Worm (Caenorhabditis elegans) whole organism, L3 larva: Measurements from ENCODE around the gene F38H4.6.
"Not testable (repeated sequence)": the region's sequence is repeated elsewhere in the genome, so short reads cannot be mapped to it uniquely, and the experiment has no call there.

Experiments used
- R02D3.7 ChIP-seq: fragments of 150-350 bp; optimal IDR thresholded peaks from 2 replicates; lab custom pipeline; 2014; ENCODE audit warnings: missing biosample characterization, missing genetic modification characterization
- ZK546.5 ChIP-seq: sonication (generic microtip); optimal IDR thresholded peaks from 2 replicates; lab custom pipeline; 2017; ENCODE audit warnings: missing biosample characterization, missing genetic modification characterization
- aly-2 ChIP-seq: fragments of 150-350 bp; optimal IDR thresholded peaks from 2 replicates; lab custom pipeline; 2014; ENCODE audit warnings: missing biosample characterization, missing genetic modification characterization
- ama-1 ChIP-seq: fragments of 150-350 bp; optimal IDR thresholded peaks from 2 replicates; lab custom pipeline; 2018
- ceh-16 ChIP-seq: sonication (generic microtip); optimal IDR thresholded peaks from 2 replicates; lab custom pipeline; 2017; ENCODE audit warnings: missing biosample characterization, missing genetic modification characterization
- ceh-28 ChIP-seq: fragments of 150-350 bp; optimal IDR thresholded peaks from 2 replicates; lab custom pipeline; 2014; ENCODE audit warnings: missing biosample characterization, missing genetic modification reagents, missing genetic modification characterization
- ceh-82 ChIP-seq: fragments of 150-350 bp; optimal IDR thresholded peaks from 2 replicates; lab custom pipeline; 2014; ENCODE audit warnings: missing biosample characterization, missing genetic modification characterization
- ceh-9 ChIP-seq: sonication (generic microtip); optimal IDR thresholded peaks from 2 replicates; lab custom pipeline; 2018; ENCODE audit warnings: missing biosample characterization, missing genetic modification characterization
- egl-27 ChIP-seq: sonication (generic microtip); optimal IDR thresholded peaks from 4 replicates; lab custom pipeline; 2017; ENCODE audit warnings: missing biosample characterization, missing genetic modification reagents, missing genetic modification characterization
- egl-5 ChIP-seq: fragments of 150-350 bp; optimal IDR thresholded peaks from 2 replicates; lab custom pipeline; 2017; ENCODE audit warnings: missing biosample characterization, missing genetic modification reagents, missing genetic modification characterization, inconsistent platforms
- elt-1 ChIP-seq: fragments of 150-350 bp; optimal IDR thresholded peaks from 2 replicates; lab custom pipeline; 2014; ENCODE audit warnings: missing biosample characterization, missing genetic modification characterization
- elt-2 ChIP-seq: sonication (generic microtip); optimal IDR thresholded peaks from 2 replicates; lab custom pipeline; 2016; ENCODE audit warnings: missing genetic modification reagents, mild to moderate bottlenecking, missing genetic modification characterization, missing compliant biosample characterization
- elt-3 ChIP-seq, 3 experiments: fragments of 150-350 bp in 1 of 3; sonication (generic microtip) in 2 of 3; optimal IDR thresholded peaks; 2 replicates in 2 of 3; 4 replicates in 1 of 3; lab custom pipeline; 2014 to 2017; ENCODE audit warnings: missing biosample characterization in 3 of 3, missing genetic modification characterization in 3 of 3
- eor-1 ChIP-seq, 2 experiments: fragments of 150-350 bp; optimal IDR thresholded peaks; 2 replicates each; lab custom pipeline; 2014 to 2018; ENCODE audit warnings: missing biosample characterization in 2 of 2, missing genetic modification characterization in 2 of 2
- fkh-10 ChIP-seq: sonication (generic microtip); optimal IDR thresholded peaks from 2 replicates; lab custom pipeline; 2017; ENCODE audit warnings: missing biosample characterization, missing genetic modification reagents, missing genetic modification characterization
- fos-1 ChIP-seq: fragments of 150-350 bp; optimal IDR thresholded peaks from 2 replicates; lab custom pipeline; 2014; ENCODE audit warnings: missing biosample characterization, missing genetic modification characterization
- hmg-11 ChIP-seq: sonication (generic microtip); optimal IDR thresholded peaks from 2 replicates; lab custom pipeline; 2016; ENCODE audit warnings: missing genetic modification characterization, missing compliant biosample characterization
- jun-1 ChIP-seq: fragments of 150-350 bp; optimal IDR thresholded peaks from 2 replicates; lab custom pipeline; 2014; ENCODE audit warnings: missing biosample characterization, missing genetic modification reagents, missing genetic modification characterization
- lin-15B ChIP-seq: fragments of 150-350 bp; optimal IDR thresholded peaks from 2 replicates; lab custom pipeline; 2014; ENCODE audit warnings: missing biosample characterization, missing genetic modification characterization
- lin-39 ChIP-seq: fragments of 150-350 bp; optimal IDR thresholded peaks from 2 replicates; lab custom pipeline; 2018; ENCODE audit warnings: missing biosample characterization, missing genetic modification reagents, missing genetic modification characterization
- lsy-12 ChIP-seq: sonication (generic microtip); optimal IDR thresholded peaks from 2 replicates; lab custom pipeline; 2016; ENCODE audit warnings: mild to moderate bottlenecking, missing genetic modification characterization, missing compliant biosample characterization
- nhr-11 ChIP-seq: fragments of 150-350 bp; optimal IDR thresholded peaks from 2 replicates; lab custom pipeline; 2014; ENCODE audit warnings: missing biosample characterization, missing genetic modification characterization
- nhr-12 ChIP-seq: fragments of 150-350 bp; optimal IDR thresholded peaks from 2 replicates; lab custom pipeline; 2014; ENCODE audit warnings: missing biosample characterization, missing genetic modification characterization
- nhr-23 ChIP-seq: fragments of 150-350 bp; optimal IDR thresholded peaks from 2 replicates; lab custom pipeline; 2014; ENCODE audit warnings: missing biosample characterization, missing genetic modification reagents, missing genetic modification characterization
- nhr-237 ChIP-seq: fragments of 150-350 bp; optimal IDR thresholded peaks from 2 replicates; lab custom pipeline; 2014; ENCODE audit warnings: missing biosample characterization, missing genetic modification characterization
- nhr-25 ChIP-seq: sonication (generic microtip); optimal IDR thresholded peaks from 2 replicates; lab custom pipeline; 2017; ENCODE audit warnings: missing biosample characterization, missing genetic modification characterization
- nhr-28 ChIP-seq: fragments of 150-350 bp; optimal IDR thresholded peaks from 2 replicates; lab custom pipeline; 2014; ENCODE audit warnings: missing biosample characterization, missing genetic modification characterization
- nhr-43 ChIP-seq: sonication (generic microtip); optimal IDR thresholded peaks from 2 replicates; lab custom pipeline; 2016; ENCODE audit warnings: mild to moderate bottlenecking, missing genetic modification characterization, missing compliant biosample characterization; ENCODE audit not compliant: poor library complexity, severe bottlenecking
- nhr-67 ChIP-seq: fragments of 150-350 bp; optimal IDR thresholded peaks from 2 replicates; lab custom pipeline; 2014; ENCODE audit warnings: missing biosample characterization, missing genetic modification characterization
- nhr-76 ChIP-seq: fragments of 150-350 bp; sonication (generic microtip); optimal IDR thresholded peaks from 5 replicates; lab custom pipeline; 2014; ENCODE audit warnings: missing biosample characterization, missing genetic modification characterization
- nhr-77 ChIP-seq: fragments of 150-350 bp; optimal IDR thresholded peaks from 2 replicates; lab custom pipeline; 2014; ENCODE audit warnings: missing biosample characterization, missing genetic modification characterization
- pha-4 ChIP-seq: fragments of 150-350 bp; optimal IDR thresholded peaks from 2 replicates; lab custom pipeline; 2014; ENCODE audit warnings: missing biosample characterization, missing genetic modification reagents, missing genetic modification characterization
- pqm-1 ChIP-seq: fragments of 150-350 bp; optimal IDR thresholded peaks from 2 replicates; lab custom pipeline; 2017; ENCODE audit warnings: missing biosample characterization, missing genetic modification characterization, inconsistent platforms
- sea-2 ChIP-seq: fragments of 150-350 bp; sonication (generic microtip); optimal IDR thresholded peaks from 4 replicates; lab custom pipeline; 2014; ENCODE audit warnings: missing biosample characterization, missing genetic modification reagents, missing genetic modification characterization
- skn-1 ChIP-seq: fragments of 150-350 bp; optimal IDR thresholded peaks from 2 replicates; lab custom pipeline; 2014; ENCODE audit warnings: missing biosample characterization, missing genetic modification characterization
- snpc-4 ChIP-seq: fragments of 150-350 bp; optimal IDR thresholded peaks from 2 replicates; lab custom pipeline; 2014; ENCODE audit warnings: missing biosample characterization, missing genetic modification characterization
- tbx-2 ChIP-seq: sonication (generic microtip); optimal IDR thresholded peaks from 2 replicates; lab custom pipeline; 2016; ENCODE audit warnings: mild to moderate bottlenecking, missing genetic modification characterization, missing compliant biosample characterization
- unc-39 ChIP-seq: sonication (generic microtip); optimal IDR thresholded peaks from 4 replicates; lab custom pipeline; 2017; ENCODE audit warnings: missing biosample characterization, missing genetic modification characterization
- unc-62 ChIP-seq: fragments of 150-350 bp; sonication (generic microtip); optimal IDR thresholded peaks from 4 replicates; lab custom pipeline; 2014; ENCODE audit warnings: missing biosample characterization, missing genetic modification reagents, missing genetic modification characterization
- ztf-4 ChIP-seq: fragments of 150-350 bp; optimal IDR thresholded peaks from 2 replicates; lab custom pipeline; 2014; ENCODE audit warnings: missing biosample characterization, missing genetic modification characterization

The F38H4.6 gene

ce11 chrIV:11851882-11852281 lies 4.2 kb upstream of the F38H4.6 start, which contains the start of gene F38H4.5:
F38H4.5 (plus strand) TSS chrIV:11852182.
- TF ChIP-seq skn-1 (tag; lab: Kevin White, UChicago) (no peak), pha-4 (tag; lab: Kevin White, UChicago) (no peak), egl-27 (tag; lab: Kevin White, UChicago) (no peak), eor-1 (tag; optimal IDR thresholded peaks at IDR 0.05; lab: Kevin White, UChicago) (no peak), lin-39 (tag; lab: Kevin White, UChicago) (no peak)

- no peak for TF ChIP-seq nhr-25 (tag; lab: Kevin White, UChicago)
- peak; percentile 56 for TF ChIP-seq pha-4 (tag; lab: Kevin White, UChicago)
- TF ChIP-seq, all 47 proteins: peak for 1
Measured at ce11 chrIV:11842121-11842520, 5.5 kb downstream of the F38H4.6 start, which contains the start of gene F38H4.3. F38H4.3 (plus strand) TSS chrIV:11842421.

- TF ChIP-seq sea-2 (no peak), nhr-11 (tag; lab: Kevin White, UChicago) (no peak), fos-1 (no peak), egl-27 (tag; lab: Kevin White, UChicago) (no peak)
Measured at ce11 chrIV:11838657-11839056, 9.0 kb downstream of the F38H4.6 start, which contains the start of gene fbxb-3. fbxb-3 (plus strand) TSS chrIV:11838957.

- TF ChIP-seq R02D3.7 (tag; lab: Kevin White, UChicago) (no peak), fos-1 (no peak), egl-5 (tag; lab: Kevin White, UChicago) (no peak), nhr-25 (tag; lab: Kevin White, UChicago) (no peak), eor-1 (tag; optimal IDR thresholded peaks at IDR 0.05; lab: Kevin White, UChicago) (no peak), nhr-23 (no peak), ceh-28 (no peak), ama-1 (no peak), elt-3 (tag; optimal IDR thresholded peaks at IDR 0.05; lab: Kevin White, UChicago) (no peak), nhr-43 (tag; lab: Kevin White, UChicago) (no peak), ceh-9 (tag; lab: Kevin White, UChicago) (no peak), snpc-4 (no peak), ceh-16 (tag; lab: Kevin White, UChicago) (no peak)
Measured at ce11 chrIV:11833456-11833855, 14.2 kb downstream of the F38H4.6 start, which contains the start of gene M117.4. M117.4 (minus strand) TSS chrIV:11833556.

- not testable (repeated sequence) for TF ChIP-seq nhr-25 (tag; lab: Kevin White, UChicago); ceh-28; nhr-28 (tag; lab: Kevin White, UChicago)
Measured at ce11 chrIV:11828012-11828411, 19.7 kb downstream of the F38H4.6 start, which contains the start of gene M117.6. M117.6 (minus strand) TSS chrIV:11828112.

- TF ChIP-seq lsy-12 (tag; lab: Kevin White, UChicago) (peak; percentile 13), ceh-9 (tag; lab: Kevin White, UChicago) (no peak), R02D3.7 (tag; lab: Kevin White, UChicago) (no peak), unc-62 (no peak), hmg-11 (tag; lab: Kevin White, UChicago) (peak; percentile 16), ztf-4 (tag; lab: Kevin White, UChicago) (no peak), pqm-1 (no peak), nhr-23 (peak; percentile 55), nhr-11 (tag; lab: Kevin White, UChicago) (no peak), nhr-237 (tag; lab: Kevin White, UChicago) (no peak), unc-39 (tag; lab: Kevin White, UChicago) (no peak), lin-39 (tag; lab: Kevin White, UChicago) (peak; percentile 40), lin-15B (tag; lab: Kevin White, UChicago) (peak; percentile 71), ceh-28 (no peak), jun-1 (tag; lab: Kevin White, UChicago) (no peak), nhr-43 (tag; lab: Kevin White, UChicago) (no peak), snpc-4 (peak; percentile 60), elt-3 (tag; optimal IDR thresholded peaks at IDR 0.05; lab: Kevin White, UChicago) (no peak), ZK546.5 (tag; lab: Kevin White, UChicago) (no peak), nhr-76 (tag; lab: Kevin White, UChicago) (no peak), fos-1 (no peak), nhr-12 (tag; lab: Kevin White, UChicago) (no peak), egl-5 (tag; lab: Kevin White, UChicago) (no peak), ceh-82 (no peak), fkh-10 (GFP tag; lab: Kevin White, UChicago) (no peak), nhr-77 (tag; lab: Kevin White, UChicago) (no peak), tbx-2 (no peak), ceh-16 (tag; lab: Kevin White, UChicago) (no peak), elt-1 (tag; lab: Kevin White, UChicago) (no peak), aly-2 (tag; lab: Kevin White, UChicago) (no peak), egl-27 (tag; lab: Kevin White, UChicago) (no peak), nhr-67 (tag; lab: Kevin White, UChicago) (no peak), elt-2 (no peak), nhr-28 (tag; lab: Kevin White, UChicago) (no peak)
Measured at ce11 chrIV:11822454-11822853, 25.2 kb downstream of the F38H4.6 start.
